Fruit fly (Drosophila melanogaster) whole organism, embryonic: ENCODE results near the gene CG15536.

Source experiments
- ATbp ChIP-seq: fragments of 200-800 bp; sonication (Bioruptor generic); optimal IDR thresholded peaks from 2 replicates; lab custom pipeline; 2017; ENCODE audit warnings: missing biosample characterization, mild to moderate bottlenecking, missing genetic modification characterization, missing genetic modification reagents
- Ada2b ChIP-seq: fragments of 200-800 bp; sonication (Bioruptor generic); IDR thresholded peaks from 2 replicates; pipeline ENCODE4 v1.3.6; 2022; ENCODE audit warnings: missing biosample characterization, missing genetic modification characterization
- Antp ChIP-seq: fragments of 200-800 bp; sonication (Bioruptor generic); optimal IDR thresholded peaks from 3 replicates; lab custom pipeline; 2016; ENCODE audit warnings: missing biosample characterization, missing genetic modification characterization
- Atf6 ChIP-seq: fragments of 200-800 bp; sonication (Bioruptor generic); IDR thresholded peaks from 2 replicates; pipeline ENCODE4 v1.3.6; 2022; ENCODE audit warnings: missing biosample characterization, missing genetic modification characterization
- BtbVII ChIP-seq: fragments of 200-800 bp; sonication (Bioruptor generic); optimal IDR thresholded peaks from 3 replicates; lab custom pipeline; 2017; ENCODE audit warnings: missing biosample characterization, mild to moderate bottlenecking, missing genetic modification characterization
- CG10543 ChIP-seq: fragments of 200-800 bp; sonication (Bioruptor generic); optimal IDR thresholded peaks from 3 replicates; lab custom pipeline; 2017; ENCODE audit warnings: missing biosample characterization, mild to moderate bottlenecking, missing genetic modification characterization, moderate library complexity
- CG10959 ChIP-seq: fragments of 200-800 bp; sonication (Bioruptor generic); IDR thresholded peaks from 2 replicates; pipeline ENCODE4 v1.3.6; 2022; ENCODE audit warnings: missing biosample characterization, missing genetic modification characterization
- CG11456 ChIP-seq: fragments of 200-800 bp; sonication (Bioruptor generic); IDR thresholded peaks from 3 replicates; pipeline ENCODE4 v1.3.6; 2022; ENCODE audit warnings: missing biosample characterization, missing genetic modification characterization
- CG11504 ChIP-seq: fragments of 200-800 bp; sonication (Bioruptor generic); optimal IDR thresholded peaks from 3 replicates; lab custom pipeline; 2019; ENCODE audit warnings: missing biosample characterization, mild to moderate bottlenecking, missing genetic modification characterization, moderate library complexity
- CG12155 ChIP-seq: fragments of 200-800 bp; sonication (Bioruptor generic); optimal IDR thresholded peaks from 3 replicates; lab custom pipeline; 2016; ENCODE audit warnings: missing biosample characterization, missing genetic modification characterization
- CG12744 ChIP-seq: fragments of 200-800 bp; sonication (Bioruptor generic); optimal IDR thresholded peaks from 2 replicates; lab custom pipeline; 2016; ENCODE audit warnings: missing biosample characterization, missing genetic modification characterization
- CG1529 ChIP-seq: fragments of 200-800 bp; sonication (Bioruptor generic); optimal IDR thresholded peaks from 3 replicates; lab custom pipeline; 2018; ENCODE audit warnings: missing biosample characterization, missing genetic modification characterization
- CG16813 ChIP-seq: fragments of 200-800 bp; sonication (Bioruptor generic); IDR thresholded peaks from 3 replicates; pipeline ENCODE4 v1.3.6; 2022; ENCODE audit warnings: missing biosample characterization, missing genetic modification characterization; ENCODE audit not compliant: partially characterized antibody
- CG2875 ChIP-seq: fragments of 200-800 bp; sonication (Bioruptor generic); optimal IDR thresholded peaks from 2 replicates; lab custom pipeline; 2017; ENCODE audit warnings: missing biosample characterization, mild to moderate bottlenecking, missing genetic modification characterization, missing genetic modification reagents
- CG30020 ChIP-seq: fragments of 200-800 bp; optimal IDR thresholded peaks from 2 replicates; lab custom pipeline; 2019; ENCODE audit warnings: missing biosample characterization, mild to moderate bottlenecking, missing genetic modification characterization, moderate library complexity
- CG31441 ChIP-seq: fragments of 200-800 bp; sonication (Bioruptor generic); IDR thresholded peaks from 2 replicates; pipeline ENCODE4 v1.3.6; 2022; ENCODE audit warnings: missing biosample characterization, missing genetic modification characterization
- CG4282 ChIP-seq: fragments of 200-800 bp; sonication (Bioruptor generic); optimal IDR thresholded peaks from 2 replicates; lab custom pipeline; 2016; ENCODE audit warnings: missing biosample characterization, missing genetic modification characterization
- CG5953 ChIP-seq: fragments of 200-800 bp; sonication (Bioruptor generic); IDR thresholded peaks from 2 replicates; pipeline ENCODE4 v1.3.6; 2022; ENCODE audit warnings: missing biosample characterization, missing genetic modification characterization
- CG6689 ChIP-seq: fragments of 200-800 bp; sonication (Bioruptor generic); IDR thresholded peaks from 2 replicates; pipeline ENCODE4 v1.3.6; 2022; ENCODE audit warnings: missing biosample characterization, missing genetic modification characterization
- CG8765 ChIP-seq: fragments of 200-800 bp; sonication (Bioruptor generic); IDR thresholded peaks from 2 replicates; pipeline ENCODE4 v1.3.6; 2022; ENCODE audit warnings: missing biosample characterization, missing genetic modification characterization
- CG9797 ChIP-seq: fragments of 200-800 bp; sonication (Bioruptor generic); optimal IDR thresholded peaks from 3 replicates; lab custom pipeline; 2018; ENCODE audit warnings: missing biosample characterization, mild to moderate bottlenecking, missing genetic modification characterization
- CrebB ChIP-seq: fragments of 200-800 bp; sonication (Bioruptor generic); optimal IDR thresholded peaks from 3 replicates; lab custom pipeline; 2018; ENCODE audit warnings: missing biosample characterization, mild to moderate bottlenecking, missing genetic modification characterization
- D19A ChIP-seq: fragments of 200-800 bp; optimal IDR thresholded peaks from 3 replicates; lab custom pipeline; 2019; ENCODE audit warnings: missing biosample characterization, mild to moderate bottlenecking, missing genetic modification characterization, moderate library complexity
- E2f1 ChIP-seq: fragments of 200-800 bp; sonication (Bioruptor generic); IDR thresholded peaks from 2 replicates; pipeline ENCODE4 v1.3.6; 2022; ENCODE audit warnings: missing biosample characterization, missing genetic modification characterization
- GATAe ChIP-seq: fragments of 200-800 bp; sonication (Bioruptor generic); conservative IDR thresholded peaks from 2 replicates; pipeline ENCODE4 v1.3.6; 2022; ENCODE audit warnings: missing biosample characterization, missing genetic modification characterization
- HLH3B ChIP-seq: fragments of 200-800 bp; sonication (Bioruptor generic); IDR thresholded peaks from 2 replicates; pipeline ENCODE4 v1.3.6; 2022; ENCODE audit warnings: missing biosample characterization, missing genetic modification characterization
- Hmx ChIP-seq: fragments of 200-800 bp; sonication (Bioruptor generic); optimal IDR thresholded peaks from 2 replicates; lab custom pipeline; 2016; ENCODE audit warnings: missing biosample characterization, missing genetic modification characterization
- Hr3 ChIP-seq: fragments of 200-800 bp; sonication (Bioruptor generic); optimal IDR thresholded peaks from 3 replicates; lab custom pipeline; 2016; ENCODE audit warnings: missing biosample characterization, missing genetic modification characterization
- Max ChIP-seq: fragments of 200-800 bp; sonication (Bioruptor generic); optimal IDR thresholded peaks from 2 replicates; lab custom pipeline; 2016; ENCODE audit warnings: missing biosample characterization, mild to moderate bottlenecking, missing genetic modification characterization
- Meics ChIP-seq: fragments of 200-800 bp; sonication (Bioruptor generic); optimal IDR thresholded peaks from 2 replicates; lab custom pipeline; 2017; ENCODE audit warnings: missing biosample characterization, mild to moderate bottlenecking, missing genetic modification characterization
- NK7.1 ChIP-seq: fragments of 200-800 bp; sonication (Bioruptor generic); optimal IDR thresholded peaks from 3 replicates; lab custom pipeline; 2016; ENCODE audit warnings: missing biosample characterization, missing genetic modification characterization
- NfI ChIP-seq: fragments of 200-800 bp; sonication (Bioruptor generic); optimal IDR thresholded peaks from 3 replicates; lab custom pipeline; 2018; ENCODE audit warnings: missing biosample characterization, mild to moderate bottlenecking, missing genetic modification characterization, moderate library complexity
- Sox100B ChIP-seq: fragments of 200-800 bp; sonication (Bioruptor generic); optimal IDR thresholded peaks from 3 replicates; lab custom pipeline; 2018; ENCODE audit warnings: missing biosample characterization, mild to moderate bottlenecking, missing genetic modification characterization
- abd-A ChIP-seq: fragments of 200-800 bp; sonication (Bioruptor generic); optimal IDR thresholded peaks from 3 replicates; lab custom pipeline; 2019; ENCODE audit warnings: missing biosample characterization, mild to moderate bottlenecking, missing genetic modification characterization, moderate library complexity
- aop ChIP-seq: fragments of 200-800 bp; sonication (Bioruptor generic); IDR thresholded peaks from 2 replicates; pipeline ENCODE4 v1.3.6; 2022; ENCODE audit warnings: missing biosample characterization, missing genetic modification characterization
- bbx ChIP-seq: fragments of 200-800 bp; sonication (Bioruptor generic); IDR thresholded peaks from 2 replicates; pipeline ENCODE4 v1.3.6; 2022; ENCODE audit warnings: missing biosample characterization, missing genetic modification characterization; ENCODE audit not compliant: partially characterized antibody
- bsh ChIP-seq, 2 experiments: fragments of 200-800 bp; sonication (Bioruptor generic); optimal IDR thresholded peaks; 2 replicates each; lab custom pipeline; 2017 to 2018; ENCODE audit warnings: mild to moderate bottlenecking in 2 of 2, missing biosample characterization in 2 of 2, missing genetic modification characterization in 2 of 2, moderate library complexity in 1 of 2
- caup ChIP-seq: fragments of 200-800 bp; sonication (Bioruptor generic); optimal IDR thresholded peaks from 3 replicates; lab custom pipeline; 2017; ENCODE audit warnings: missing biosample characterization, mild to moderate bottlenecking, missing genetic modification characterization, moderate library complexity; ENCODE audit not compliant: severe bottlenecking
- dysf ChIP-seq: fragments of 200-800 bp; sonication (Bioruptor generic); IDR thresholded peaks from 3 replicates; pipeline ENCODE4 v1.3.6; 2022; ENCODE audit warnings: missing biosample characterization, missing genetic modification characterization
- ewg ChIP-seq: fragments of 200-800 bp; sonication (Bioruptor generic); optimal IDR thresholded peaks from 3 replicates; lab custom pipeline; 2017; ENCODE audit warnings: mild to moderate bottlenecking, missing biosample characterization, missing genetic modification reagents, missing genetic modification characterization
- exex ChIP-seq: fragments of 200-800 bp; sonication (Bioruptor generic); optimal IDR thresholded peaks from 4 replicates; lab custom pipeline; 2018; ENCODE audit warnings: missing biosample characterization, mild to moderate bottlenecking, missing genetic modification characterization, moderate library complexity
- eyg ChIP-seq: fragments of 200-800 bp; sonication (Bioruptor generic); optimal IDR thresholded peaks from 3 replicates; lab custom pipeline; 2016; ENCODE audit warnings: missing biosample characterization, missing genetic modification characterization
- fu2 ChIP-seq: fragments of 200-800 bp; sonication (Bioruptor generic); optimal IDR thresholded peaks from 2 replicates; lab custom pipeline; 2016; ENCODE audit warnings: missing biosample characterization, missing genetic modification characterization
- gem ChIP-seq: fragments of 200-800 bp; sonication (Bioruptor generic); optimal IDR thresholded peaks from 2 replicates; lab custom pipeline; 2019; ENCODE audit warnings: missing biosample characterization, mild to moderate bottlenecking, missing genetic modification characterization, moderate library complexity
- jing ChIP-seq: fragments of 200-800 bp; sonication (Bioruptor generic); optimal IDR thresholded peaks from 2 replicates; lab custom pipeline; 2018; ENCODE audit warnings: missing biosample characterization, mild to moderate bottlenecking, missing genetic modification characterization
- nom ChIP-seq: fragments of 200-800 bp; sonication (Bioruptor generic); optimal IDR thresholded peaks from 2 replicates; lab custom pipeline; 2017; ENCODE audit warnings: missing biosample characterization, missing genetic modification characterization, mild to moderate bottlenecking, moderate library complexity, missing genetic modification reagents
- pan ChIP-seq, 4 experiments: fragments of >200 bp in 3 of 4; fragments of 200-800 bp in 1 of 4; sonication (Bioruptor generic) in 1 of 4; optimal IDR thresholded peaks in 3 of 4; IDR thresholded peaks in 1 of 4; 2 replicates each; pipeline versions ENCODE4 v1.3.6 to Lab custom; 2017 to 2022; ENCODE audit warnings: missing biosample characterization in 2 of 4, missing genetic modification characterization in 2 of 4, mixed read lengths in 1 of 4
- run ChIP-seq: fragments of 200-800 bp; sonication (Bioruptor generic); optimal IDR thresholded peaks from 3 replicates; lab custom pipeline; 2018; ENCODE audit warnings: missing biosample characterization, mild to moderate bottlenecking, missing genetic modification characterization
- sisA ChIP-seq: fragments of 200-800 bp; sonication (Bioruptor generic); IDR thresholded peaks from 2 replicates; pipeline ENCODE4 v1.3.6; 2022; ENCODE audit warnings: missing biosample characterization, missing genetic modification characterization
- sr ChIP-seq: fragments of 200-800 bp; sonication (Bioruptor generic); IDR thresholded peaks from 3 replicates; pipeline ENCODE4 v1.3.6; 2022; ENCODE audit warnings: missing biosample characterization, missing genetic modification characterization
- tin ChIP-seq: fragments of 200-800 bp; sonication (Bioruptor generic); optimal IDR thresholded peaks from 3 replicates; lab custom pipeline; 2016; ENCODE audit warnings: missing biosample characterization, missing genetic modification characterization

Gene CG15536

dm6 chr3R:30423695-30424094, 1.3 kb downstream of the CG15536 start, which contains the start of the genes CG15535 and mRpS18C (continued):
- TF ChIP-seq CG2875 (GFP tag; lab: Kevin White, UChicago) (no peak), CG10543 (no peak), CG31441 (GFP tag; lab: Robert Waterston, UW) (no peak), CG12744 (no peak), run (no peak), GATAe (GFP tag; lab: Robert Waterston, UW) (no peak), CG11456 (GFP tag; lab: Robert Waterston, UW) (no peak), sisA (GFP tag; lab: Robert Waterston, UW) (no peak), D19A (tag; lab: Kevin White, UChicago) (no peak), fu2 (GFP tag; lab: Kevin White, UChicago) (no peak), aop (GFP tag; lab: Robert Waterston, UW) (no peak), nom (GFP tag; lab: Kevin White, UChicago) (no peak), gem (tag; lab: Kevin White, UChicago) (no peak), Meics (GFP tag; lab: Kevin White, UChicago) (no peak), CG16813 (GFP tag; lab: Robert Waterston, UW) (peak; percentile 76), dysf (GFP tag; lab: Robert Waterston, UW) (no peak), Atf6 (GFP tag; lab: Robert Waterston, UW) (no peak), sr (GFP tag; lab: Robert Waterston, UW) (no peak), NK7.1 (no peak), CG10959 (GFP tag; lab: Robert Waterston, UW) (no peak), Hr3 (GFP tag; lab: Kevin White, UChicago) (no peak), ewg (GFP tag; lab: Kevin White, UChicago) (no peak), Antp (GFP tag; lab: Kevin White, UChicago) (no peak), CG9797 (GFP tag; lab: Kevin White, UChicago) (peak; percentile 21), CG4282 (GFP tag; lab: Kevin White, UChicago) (no peak), CG12155 (GFP tag; lab: Kevin White, UChicago) (no peak), CG1529 (GFP tag; lab: Kevin White, UChicago) (no peak), CrebB (tag; lab: Kevin White, UChicago) (no peak), ATbp (GFP tag; lab: Kevin White, UChicago) (no peak), Hmx (GFP tag; lab: Kevin White, UChicago) (no peak), abd-A (tag; lab: Kevin White, UChicago) (no peak), CG8765 (GFP tag; lab: Robert Waterston, UW) (no peak), BtbVII (no peak), NfI (GFP tag; lab: Kevin White, UChicago) (no peak), E2f1 (GFP tag; lab: Robert Waterston, UW) (no peak), Max (peak; percentile 13), eyg (no peak), bbx (GFP tag; lab: Robert Waterston, UW) (peak; percentile 81), CG30020 (tag; lab: Kevin White, UChicago) (no peak), CG5953 (GFP tag; lab: Robert Waterston, UW) (no peak), jing (no peak), pan (optimal IDR thresholded peaks at IDR 0.05; lab: Kevin White, UChicago) (no peak), pan (GFP tag; optimal IDR thresholded peaks at IDR 0.05 in 1 of 2, IDR thresholded peaks at IDR 0.05 in 1 of 2) (no peak), CG6689 (GFP tag; lab: Robert Waterston, UW) (no peak), HLH3B (no peak), caup (GFP tag; lab: Kevin White, UChicago) (no peak), tin (no peak), CG11504 (tag; lab: Kevin White, UChicago) (no peak), Ada2b (GFP tag; lab: Robert Waterston, UW) (no peak), exex (peak; percentile 28), bsh (GFP tag; optimal IDR thresholded peaks at IDR 0.05; lab: Kevin White, UChicago) (no peak), Sox100B (GFP tag; lab: Kevin White, UChicago) (no peak)
